ENCODE assay signal across 6 worm cellular contexts in the genomic region with DNA sequence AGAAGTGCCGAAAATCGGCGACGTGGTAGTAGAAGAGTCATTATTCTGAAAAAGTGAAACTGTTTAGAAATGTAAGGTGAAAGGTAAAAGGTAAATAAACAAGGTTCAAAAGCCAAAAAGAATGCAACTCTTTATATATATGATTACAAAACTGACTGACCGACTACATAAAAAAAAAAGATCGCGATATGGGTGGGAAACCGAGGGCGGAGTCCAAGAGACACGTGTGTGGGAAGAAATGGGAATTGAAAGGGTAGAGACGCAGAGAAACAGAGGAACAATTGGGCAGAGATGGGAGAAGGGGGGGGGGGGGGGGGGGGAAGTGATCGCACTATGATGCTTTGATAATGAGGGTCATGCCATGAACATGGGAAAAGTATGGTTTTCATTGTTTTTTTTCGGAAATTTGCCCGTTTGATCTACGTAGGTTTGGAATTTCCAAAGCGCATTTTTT.
TF ChIP-seq lines count a peak whose summit lies in the region.

Gene Y37D8A.4 (minus strand): TSS at position 51 of the 454 bp plus-strand sequence.

TF ChIP-seq in whole organism, L1 larva, 84 proteins besides CTCF, POLR2A, EP300 and RAD21 (continues in another document):
- TF ChIP-seq alr-1 (tag; optimal IDR thresholded peaks at IDR 0.05; lab: Kevin White, UChicago; ENCODE audit: borderline replicate concordance) (no peak), snu-23 (GFP tag; optimal IDR thresholded peaks at IDR 0.05; lab: Kevin White, UChicago) (peak; percentile 14), ceh-82 (tag; optimal IDR thresholded peaks at IDR 0.05; lab: Kevin White, UChicago) (no peak), unc-130 (tag; optimal IDR thresholded peaks at IDR 0.05; lab: Kevin White, UChicago) (peak; percentile 28), lin-14 (GFP tag; optimal IDR thresholded peaks at IDR 0.05; lab: Kevin White, UChicago) (peak; percentile 85), zip-4 (GFP tag; optimal IDR thresholded peaks at IDR 0.05; lab: Kevin White, UChicago) (no peak), nhr-19 (GFP tag; conservative IDR thresholded peaks at IDR 0.05; lab: Robert Waterston, UW) (peak; percentile 50), mdl-1 (tag; optimal IDR thresholded peaks at IDR 0.05; lab: Kevin White, UChicago) (peak in 1 of 2 experiments; percentile 81), nhr-11 (tag; optimal IDR thresholded peaks at IDR 0.05; lab: Kevin White, UChicago) (no peak), ceh-88 (GFP tag; IDR thresholded peaks at IDR 0.05; lab: Robert Waterston, UW) (no peak), unc-98 (GFP tag; IDR thresholded peaks at IDR 0.05; lab: Robert Waterston, UW) (no peak), snpc-4 (tag; optimal IDR thresholded peaks at IDR 0.05; lab: Kevin White, UChicago) (no peak), hpl-2 (GFP tag; optimal IDR thresholded peaks at IDR 0.05; lab: Kevin White, UChicago) (no peak), elt-2 (tag; optimal IDR thresholded peaks at IDR 0.05; lab: Kevin White, UChicago) (peak; percentile 22)

TF ChIP-seq in whole organism, L2 larva, 48 proteins besides CTCF, POLR2A, EP300 and RAD21 (continues in another document):
- TF ChIP-seq nhr-25 (tag; optimal IDR thresholded peaks at IDR 0.05; lab: Kevin White, UChicago) (peak; percentile 14), elt-1 (tag; optimal IDR thresholded peaks at IDR 0.05; lab: Kevin White, UChicago) (no peak), lin-39 (tag; optimal IDR thresholded peaks at IDR 0.05; lab: Kevin White, UChicago) (no peak), C34F6.9 (tag; optimal IDR thresholded peaks at IDR 0.05; lab: Kevin White, UChicago) (peak; percentile 13), crh-2 (tag; optimal IDR thresholded peaks at IDR 0.05; lab: Kevin White, UChicago) (peak; percentile 44), blmp-1 (tag; optimal IDR thresholded peaks at IDR 0.05; lab: Kevin White, UChicago; ENCODE audit: insufficient read depth) (no peak), zag-1 (tag; optimal IDR thresholded peaks at IDR 0.05; lab: Kevin White, UChicago) (no peak), nhr-23 (tag; optimal IDR thresholded peaks at IDR 0.05; lab: Kevin White, UChicago) (no peak), gmeb-1 (tag; optimal IDR thresholded peaks at IDR 0.05; lab: Kevin White, UChicago) (peak; percentile 41), fos-1 (tag; optimal IDR thresholded peaks at IDR 0.05; lab: Kevin White, UChicago) (peak; percentile 71), sma-3 (GFP tag; optimal IDR thresholded peaks at IDR 0.05; lab: Kevin White, UChicago) (no peak), unc-62 (GFP tag; optimal IDR thresholded peaks at IDR 0.05; lab: Kevin White, UChicago) (no peak), nhr-21 (tag; optimal IDR thresholded peaks at IDR 0.05; lab: Kevin White, UChicago) (peak; percentile 1), ZK546.5 (tag; optimal IDR thresholded peaks at IDR 0.05; lab: Kevin White, UChicago) (no peak), nhr-129 (tag; optimal IDR thresholded peaks at IDR 0.05; lab: Kevin White, UChicago) (no peak)

TF ChIP-seq in whole organism, L3 larva, 47 proteins besides CTCF, POLR2A, EP300 and RAD21 (continues in another document):
- no peak for TF ChIP-seq tbx-2 (tag; optimal IDR thresholded peaks at IDR 0.05; lab: Kevin White, UChicago)
- no peak for TF ChIP-seq snpc-4 (tag; optimal IDR thresholded peaks at IDR 0.05; lab: Kevin White, UChicago)
- TF ChIP-seq jun-1 (tag; optimal IDR thresholded peaks at IDR 0.05; lab: Kevin White, UChicago): peak; percentile 8
- no peak for TF ChIP-seq ceh-9 (tag; optimal IDR thresholded peaks at IDR 0.05; lab: Kevin White, UChicago)
- TF ChIP-seq egl-5 (tag; optimal IDR thresholded peaks at IDR 0.05; lab: Kevin White, UChicago): no peak
- peak; percentile 40 for TF ChIP-seq pqm-1 (tag; optimal IDR thresholded peaks at IDR 0.05; lab: Kevin White, UChicago)
- peak; percentile 74 for TF ChIP-seq elt-2 (tag; optimal IDR thresholded peaks at IDR 0.05; lab: Kevin White, UChicago)
- peak; percentile 29 for TF ChIP-seq nhr-23 (tag; optimal IDR thresholded peaks at IDR 0.05; lab: Kevin White, UChicago)
- no peak for TF ChIP-seq nhr-28 (tag; optimal IDR thresholded peaks at IDR 0.05; lab: Kevin White, UChicago)
- TF ChIP-seq ceh-28 (tag; optimal IDR thresholded peaks at IDR 0.05; lab: Kevin White, UChicago): no peak
- TF ChIP-seq elt-3 (tag; optimal IDR thresholded peaks at IDR 0.05; lab: Kevin White, UChicago): no peak
- peak; percentile 58 for TF ChIP-seq mdl-1 (tag; optimal IDR thresholded peaks at IDR 0.05; lab: Kevin White, UChicago)
- peak; percentile 31 for TF ChIP-seq nfya-1 (tag; optimal IDR thresholded peaks at IDR 0.05; lab: Kevin White, UChicago; ENCODE audit: insufficient read depth)
- peak; percentile 6 for TF ChIP-seq pha-4 (tag; optimal IDR thresholded peaks at IDR 0.05; lab: Kevin White, UChicago)
- peak; percentile 37 for TF ChIP-seq nhr-43 (tag; optimal IDR thresholded peaks at IDR 0.05; lab: Kevin White, UChicago; ENCODE audit: poor library complexity, severe bottlenecking)

TF ChIP-seq in whole organism, L4 larva, 104 proteins besides CTCF, POLR2A, EP300 and RAD21 (continues in another document):
- TF ChIP-seq ctbp-1 (GFP tag; IDR thresholded peaks at IDR 0.05; lab: Robert Waterston, UW) (no peak), pha-4 (GFP tag; IDR thresholded peaks at IDR 0.05; lab: Robert Waterston, UW) (peak; percentile 49; the same call in 1 of the 2 replicates), pha-4 (tag; optimal IDR thresholded peaks at IDR 0.05; lab: Kevin White, UChicago) (no peak), dpl-1 (GFP tag; optimal IDR thresholded peaks at IDR 0.05; lab: Kevin White, UChicago) (no peak), F44E2.7 (GFP tag; IDR thresholded peaks at IDR 0.05; lab: Robert Waterston, UW) (no peak), Y5F2A.4 (GFP tag; optimal IDR thresholded peaks at IDR 0.05; lab: Kevin White, UChicago) (no peak), nhr-28 (tag; optimal IDR thresholded peaks at IDR 0.05; lab: Kevin White, UChicago) (peak; percentile 75), dmd-6 (GFP tag; IDR thresholded peaks at IDR 0.05; lab: Robert Waterston, UW) (peak; percentile 87), cey-2 (tag; optimal IDR thresholded peaks at IDR 0.05; lab: Kevin White, UChicago; ENCODE audit: borderline replicate concordance, insufficient read depth) (no peak), mep-1 (tag; optimal IDR thresholded peaks at IDR 0.05; lab: Kevin White, UChicago) (peak; percentile 47), tra-1 (GFP tag; IDR thresholded peaks at IDR 0.05; lab: Robert Waterston, UW) (0 out of 2 replicates have a peak, but pooled peaks have one; percentile 21), Y48G9A.11 (GFP tag; IDR thresholded peaks at IDR 0.05; lab: Robert Waterston, UW) (no peak), madf-9 (GFP tag; conservative IDR thresholded peaks at IDR 0.05; lab: Robert Waterston, UW) (no peak), ama-1 (optimal IDR thresholded peaks at IDR 0.05; lab: Kevin White, UChicago) (no peak), lin-15B (tag; optimal IDR thresholded peaks at IDR 0.05; lab: Kevin White, UChicago) (no peak)

TF ChIP-seq in whole organism, late embryonic, 69 proteins besides CTCF, POLR2A, EP300 and RAD21:
- TF ChIP-seq unc-55 (GFP tag; optimal IDR thresholded peaks at IDR 0.05; lab: Kevin White, UChicago) (no peak), T23F11.4 (GFP tag; optimal IDR thresholded peaks at IDR 0.05; lab: Kevin White, UChicago) (peak; percentile 0), elt-2 (tag; optimal IDR thresholded peaks at IDR 0.05; lab: Kevin White, UChicago) (peak; percentile 2), ceh-6 (GFP tag; optimal IDR thresholded peaks at IDR 0.05; lab: Kevin White, UChicago) (no peak), dmd-4 (tag; optimal IDR thresholded peaks at IDR 0.05; lab: Kevin White, UChicago; ENCODE audit: borderline replicate concordance) (no peak)

TF ChIP-seq in whole organism, young adult, 124 proteins besides CTCF, POLR2A, EP300 and RAD21:
- peak; percentile 44 for TF ChIP-seq ztf-22 (GFP tag; optimal IDR thresholded peaks at IDR 0.05; lab: Kevin White, UChicago)
- peak; percentile 23 for TF ChIP-seq lin-54 (GFP tag; optimal IDR thresholded peaks at IDR 0.05; lab: Kevin White, UChicago)
- peak; percentile 82 for TF ChIP-seq zfh-2 (GFP tag; conservative IDR thresholded peaks at IDR 0.05; lab: Robert Waterston, UW)
- TF ChIP-seq attf-3 (GFP tag; conservative IDR thresholded peaks at IDR 0.05; lab: Robert Waterston, UW): no peak
- peak; percentile 34 for TF ChIP-seq chd-7 (tag; optimal IDR thresholded peaks at IDR 0.05; lab: Kevin White, UChicago)
- TF ChIP-seq nhr-80 (tag; optimal IDR thresholded peaks at IDR 0.05; lab: Kevin White, UChicago): peak; percentile 57
- TF ChIP-seq lin-26 (GFP tag; IDR thresholded peaks at IDR 0.05; lab: Robert Waterston, UW): 0 out of 2 replicates have a peak, but pooled peaks have one; percentile 30
- TF ChIP-seq hmg-1.2 (GFP tag; IDR thresholded peaks at IDR 0.05; lab: Robert Waterston, UW): peak; percentile 40; the same call in 1 of the 2 replicates
- peak; percentile 93 for TF ChIP-seq egrh-3 (GFP tag; IDR thresholded peaks at IDR 0.05; lab: Robert Waterston, UW)
- TF ChIP-seq bed-1 (GFP tag; IDR thresholded peaks at IDR 0.05; lab: Robert Waterston, UW): no peak
- TF ChIP-seq ztf-26 (tag; optimal IDR thresholded peaks at IDR 0.05; lab: Kevin White, UChicago): peak; percentile 76
- no peak for TF ChIP-seq cebp-1 (GFP tag; IDR thresholded peaks at IDR 0.05; lab: Robert Waterston, UW)
- peak; percentile 69 for TF ChIP-seq cebp-1 (tag; optimal IDR thresholded peaks at IDR 0.05; lab: Kevin White, UChicago)
- no peak for TF ChIP-seq F57C9.4 (tag; optimal IDR thresholded peaks at IDR 0.05; lab: Kevin White, UChicago)
- TF ChIP-seq attf-5 (GFP tag; optimal IDR thresholded peaks at IDR 0.05; lab: Kevin White, UChicago): peak; percentile 59
- peak; percentile 48 for TF ChIP-seq tbp1 (GFP tag; optimal IDR thresholded peaks at IDR 0.05; lab: Kevin White, UChicago)
- TF ChIP-seq F23B12.7 (tag; optimal IDR thresholded peaks at IDR 0.05; lab: Kevin White, UChicago; ENCODE audit: insufficient read depth): no peak
- 0 out of 2 replicates have a peak, but pooled peaks have one; percentile 9 for TF ChIP-seq nfyb-1 (GFP tag; IDR thresholded peaks at IDR 0.05; lab: Robert Waterston, UW)
- TF ChIP-seq C17E4.6 (GFP tag; IDR thresholded peaks at IDR 0.05; lab: Robert Waterston, UW): no peak
- TF ChIP-seq nhr-179 (tag; optimal IDR thresholded peaks at IDR 0.05; lab: Kevin White, UChicago): no peak
- TF ChIP-seq somi-1 (GFP tag; optimal IDR thresholded peaks at IDR 0.05; lab: Kevin White, UChicago): peak; percentile 67
- no peak for TF ChIP-seq nfya-1 (tag; optimal IDR thresholded peaks at IDR 0.05; lab: Kevin White, UChicago; ENCODE audit: borderline replicate concordance, insufficient read depth)
- no peak for TF ChIP-seq rec-8 (tag; optimal IDR thresholded peaks at IDR 0.05; lab: Kevin White, UChicago)
TF ChIP-seq in whole organism, young adult: peak in this region for 14.
